Fruit fly (Drosophila melanogaster): Measurements from ENCODE around the gene GstZ2.
A peak's percentile ranks its signal among the peaks of the same experiment; 100 is the strongest.

Gene GstZ2

dm6 chr3R:9430344-9431253, 29.9 kb downstream of the GstZ2 start (continued):
- TF ChIP-seq CG11456 (GFP tag; IDR thresholded peaks at IDR 0.05) = no peak
- no peak for TF ChIP-seq Spps (tag; optimal IDR thresholded peaks at IDR 0.05)
- TF ChIP-seq sim (GFP tag; IDR thresholded peaks at IDR 0.05) = no peak
- no peak for TF ChIP-seq Jarid2 (GFP tag; optimal IDR thresholded peaks at IDR 0.05)
- no peak for TF ChIP-seq nau (GFP tag; optimal IDR thresholded peaks at IDR 0.05)
- TF ChIP-seq ken (GFP tag; IDR thresholded peaks at IDR 0.05) = no peak
- TF ChIP-seq CG4328 (GFP tag; optimal IDR thresholded peaks at IDR 0.05) = no peak
- TF ChIP-seq CG9437 (GFP tag; optimal IDR thresholded peaks at IDR 0.05) = no peak
- peak; percentile 38 for TF ChIP-seq CG9727 (GFP tag; optimal IDR thresholded peaks at IDR 0.05)
- TF ChIP-seq CG8944 (GFP tag; optimal IDR thresholded peaks at IDR 0.05) = no peak
- no peak for TF ChIP-seq CG11398 (GFP tag; optimal IDR thresholded peaks at IDR 0.05)
- no peak for TF ChIP-seq ab (GFP tag; optimal IDR thresholded peaks at IDR 0.05)
- TF ChIP-seq CG31365 (tag; optimal IDR thresholded peaks at IDR 0.05) = no peak
- TF ChIP-seq fd64A (GFP tag; optimal IDR thresholded peaks at IDR 0.05) = no peak
- no peak for TF ChIP-seq zf30C (GFP tag; optimal IDR thresholded peaks at IDR 0.05)
- TF ChIP-seq CG42726 (GFP tag; IDR thresholded peaks at IDR 0.05; ENCODE audit: partially characterized antibody) = no peak
- no peak for TF ChIP-seq usp (GFP tag; optimal IDR thresholded peaks at IDR 0.05)
- no peak for TF ChIP-seq hb (GFP tag; IDR thresholded peaks at IDR 0.05; ENCODE audit: partially characterized antibody)
- no peak for TF ChIP-seq Gug (GFP tag; IDR thresholded peaks at IDR 0.05)
- TF ChIP-seq CG8924 (tag; optimal IDR thresholded peaks at IDR 0.05) = peak; percentile 19
- TF ChIP-seq HmgZ (tag; optimal IDR thresholded peaks at IDR 0.05) = no peak
- TF ChIP-seq CG7357 (GFP tag; IDR thresholded peaks at IDR 0.05) = no peak
- peak; percentile 83 for TF ChIP-seq vvl (GFP tag; IDR thresholded peaks at IDR 0.05)
- peak; percentile 46; the same call in 1 of the 3 replicates for TF ChIP-seq CG2199 (GFP tag; IDR thresholded peaks at IDR 0.05)
- no peak for TF ChIP-seq kah (GFP tag; optimal IDR thresholded peaks at IDR 0.05)
- TF ChIP-seq cas (GFP tag; IDR thresholded peaks at IDR 0.05) = no peak
- TF ChIP-seq Fer3 (tag; optimal IDR thresholded peaks at IDR 0.05) = peak; percentile 40
- no peak for TF ChIP-seq disco-r (GFP tag; optimal IDR thresholded peaks at IDR 0.05)
- TF ChIP-seq gfzf (GFP tag; optimal IDR thresholded peaks at IDR 0.05) = no peak
- TF ChIP-seq ase (GFP tag; IDR thresholded peaks at IDR 0.05) = no peak
- TF ChIP-seq tll (GFP tag; optimal IDR thresholded peaks at IDR 0.05) = no peak
- TF ChIP-seq CG15479 (GFP tag; optimal IDR thresholded peaks at IDR 0.05) = no peak
- TF ChIP-seq ind (GFP tag; optimal IDR thresholded peaks at IDR 0.05) = peak; percentile 1
- peak; percentile 30 for TF ChIP-seq CG17829 (tag; optimal IDR thresholded peaks at IDR 0.05)
- TF ChIP-seq Fer1 (GFP tag; optimal IDR thresholded peaks at IDR 0.05) = peak; percentile 60
- TF ChIP-seq Nf-YC (tag; optimal IDR thresholded peaks at IDR 0.05) = peak; percentile 41
- TF ChIP-seq HLHmδ (GFP tag; optimal IDR thresholded peaks at IDR 0.05) = no peak
- TF ChIP-seq CG18619 (GFP tag; optimal IDR thresholded peaks at IDR 0.05) = peak; percentile 5
- no peak for TF ChIP-seq CG16813 (GFP tag; IDR thresholded peaks at IDR 0.05; ENCODE audit: partially characterized antibody)
- TF ChIP-seq CG32767 (GFP tag; IDR thresholded peaks at IDR 0.05) = no peak
- no peak for TF ChIP-seq Dref (GFP tag; IDR thresholded peaks at IDR 0.05)
- peak; percentile 97 for TF ChIP-seq chinmo (GFP tag; IDR thresholded peaks at IDR 0.05; ENCODE audit: partially characterized antibody)
- no peak for TF ChIP-seq Hey (tag; optimal IDR thresholded peaks at IDR 0.05)
- no peak for TF ChIP-seq D (optimal IDR thresholded peaks at IDR 0.05)
- TF ChIP-seq D (GFP tag; optimal IDR thresholded peaks at IDR 0.05) = no peak
- TF ChIP-seq CG7372 (GFP tag; IDR thresholded peaks at IDR 0.05) = no peak
- no peak for TF ChIP-seq HLH54F (GFP tag; optimal IDR thresholded peaks at IDR 0.05)
- TF ChIP-seq ftz-f1 (GFP tag; optimal IDR thresholded peaks at IDR 0.05) = peak; percentile 47
- TF ChIP-seq Xrp1 (GFP tag; IDR thresholded peaks at IDR 0.05) = peak; percentile 52; the same call in 1 of the 2 replicates
